Fruit fly (Drosophila melanogaster) S2 (cell line): ENCODE data around the gene Gcat.

ENCODE experiments used
- CG8478 ChIP-seq: fragments of >200 bp; optimal IDR thresholded peaks from 2 replicates; lab custom pipeline; 2018
- CTCF ChIP-seq, 2 experiments: fragments of >200 bp; optimal IDR thresholded peaks; 2 replicates each; lab custom pipeline; 2018

Gcat gene

DNA sequence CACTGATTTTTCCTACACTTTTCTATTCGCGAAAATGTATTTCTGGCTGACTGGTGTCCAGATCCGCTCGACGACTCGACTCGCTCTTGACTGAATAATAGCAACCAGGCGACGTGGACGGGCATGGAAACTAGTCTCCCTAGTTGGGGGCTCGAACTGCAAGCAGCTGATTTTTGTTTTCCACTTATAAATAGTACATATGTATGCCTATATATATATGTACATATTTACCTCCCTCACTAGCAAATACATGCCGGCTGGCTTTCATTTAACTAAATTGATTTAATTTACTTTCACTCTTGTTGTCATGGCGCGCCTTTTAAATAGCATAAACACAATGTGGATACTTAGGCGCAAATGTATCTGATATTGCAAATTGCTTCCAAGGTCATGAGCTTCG is at the start of gene Gcat:
Gcat (minus strand) TSS at position 101 of the 400 bp plus-strand sequence.
- TF ChIP-seq CTCF (optimal IDR thresholded peaks at IDR 0.05; lab: Kevin White, UChicago) (no peak), CG8478 (lab: Kevin White, UChicago) (no peak)

DNA sequence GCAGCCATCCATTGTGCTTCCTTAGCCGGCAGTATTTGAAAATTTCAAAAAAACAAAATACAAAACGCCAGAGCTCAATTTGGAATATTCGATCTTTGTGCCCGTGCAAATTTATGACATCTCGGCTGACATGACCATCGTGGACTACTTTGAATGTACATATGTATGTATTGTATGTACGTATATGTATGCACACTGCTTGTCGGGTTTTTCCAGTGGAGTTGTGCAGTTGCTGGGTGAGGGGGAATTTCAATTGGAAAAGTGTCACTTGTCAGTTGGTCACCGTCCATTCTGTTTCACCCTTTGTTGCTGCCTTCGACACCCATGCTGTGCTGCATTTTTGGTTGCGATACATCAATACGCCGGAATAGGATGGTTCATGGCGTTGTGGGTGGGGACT is 47.0 kb upstream of the Gcat start, which contains the start of gene CG12521:
CG12521 (minus strand) TSS at position 101 of the 400 bp plus-strand sequence.
- TF ChIP-seq CTCF (optimal IDR thresholded peaks at IDR 0.05; lab: Kevin White, UChicago) = no peak
- TF ChIP-seq CG8478 (lab: Kevin White, UChicago) = no peak

DNA sequence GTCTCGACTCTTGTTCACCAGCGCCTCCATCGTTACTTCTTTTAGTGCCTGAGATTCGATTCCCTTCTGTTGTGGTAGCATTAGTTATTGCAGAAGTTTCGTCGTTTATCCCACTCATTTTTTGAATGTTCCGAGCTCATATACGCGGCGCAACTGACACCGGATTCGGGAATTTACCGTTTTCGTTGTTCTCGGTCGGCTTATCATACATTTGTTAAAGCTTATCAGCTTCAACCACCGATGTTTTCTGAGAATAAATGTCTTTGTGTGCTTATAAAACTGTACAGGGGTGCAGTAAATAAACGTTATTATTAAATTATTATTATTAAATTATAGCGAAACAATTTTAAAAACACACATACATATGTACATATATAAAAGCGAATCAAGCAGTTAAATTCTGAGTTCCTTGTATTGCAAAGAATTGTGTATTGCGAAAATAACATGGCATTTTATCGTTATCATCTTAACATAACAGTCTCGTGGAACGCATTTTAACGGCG is 36.0 kb upstream of the Gcat start, which contains the start of gene CG43064:
CG43064 (minus strand) TSS at position 147 of the 503 bp plus-strand sequence.
- TF ChIP-seq CG8478 (lab: Kevin White, UChicago) (no peak), CTCF (optimal IDR thresholded peaks at IDR 0.05; lab: Kevin White, UChicago) (no peak)

DNA sequence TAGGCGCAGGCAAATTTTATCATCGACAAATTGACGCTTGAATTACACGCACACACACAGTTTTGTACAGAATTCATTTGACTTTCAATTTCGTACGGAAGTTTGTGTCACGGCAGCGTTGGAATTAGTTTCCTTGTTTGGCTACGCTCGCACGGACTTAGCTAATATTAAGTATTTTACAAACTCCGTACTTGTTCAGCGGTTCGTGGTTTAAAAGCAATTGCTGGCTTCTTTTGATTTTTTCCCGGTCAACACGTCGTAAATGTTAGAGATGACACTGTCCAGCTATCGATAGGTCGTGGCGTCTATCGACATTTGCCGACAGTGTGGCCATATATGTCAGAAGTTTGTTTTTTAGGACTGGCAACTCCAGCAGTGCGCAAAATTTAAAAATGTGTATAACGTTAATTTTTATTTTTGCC is 32.6 kb upstream of the Gcat start, which contains the start of gene CycA:
CycA (minus strand) TSS at position 283 of the 422 bp plus-strand sequence.
- TF ChIP-seq CG8478 (lab: Kevin White, UChicago) = no peak
- peak; percentile 25 to 49 for TF ChIP-seq CTCF (optimal IDR thresholded peaks at IDR 0.05; lab: Kevin White, UChicago)

DNA sequence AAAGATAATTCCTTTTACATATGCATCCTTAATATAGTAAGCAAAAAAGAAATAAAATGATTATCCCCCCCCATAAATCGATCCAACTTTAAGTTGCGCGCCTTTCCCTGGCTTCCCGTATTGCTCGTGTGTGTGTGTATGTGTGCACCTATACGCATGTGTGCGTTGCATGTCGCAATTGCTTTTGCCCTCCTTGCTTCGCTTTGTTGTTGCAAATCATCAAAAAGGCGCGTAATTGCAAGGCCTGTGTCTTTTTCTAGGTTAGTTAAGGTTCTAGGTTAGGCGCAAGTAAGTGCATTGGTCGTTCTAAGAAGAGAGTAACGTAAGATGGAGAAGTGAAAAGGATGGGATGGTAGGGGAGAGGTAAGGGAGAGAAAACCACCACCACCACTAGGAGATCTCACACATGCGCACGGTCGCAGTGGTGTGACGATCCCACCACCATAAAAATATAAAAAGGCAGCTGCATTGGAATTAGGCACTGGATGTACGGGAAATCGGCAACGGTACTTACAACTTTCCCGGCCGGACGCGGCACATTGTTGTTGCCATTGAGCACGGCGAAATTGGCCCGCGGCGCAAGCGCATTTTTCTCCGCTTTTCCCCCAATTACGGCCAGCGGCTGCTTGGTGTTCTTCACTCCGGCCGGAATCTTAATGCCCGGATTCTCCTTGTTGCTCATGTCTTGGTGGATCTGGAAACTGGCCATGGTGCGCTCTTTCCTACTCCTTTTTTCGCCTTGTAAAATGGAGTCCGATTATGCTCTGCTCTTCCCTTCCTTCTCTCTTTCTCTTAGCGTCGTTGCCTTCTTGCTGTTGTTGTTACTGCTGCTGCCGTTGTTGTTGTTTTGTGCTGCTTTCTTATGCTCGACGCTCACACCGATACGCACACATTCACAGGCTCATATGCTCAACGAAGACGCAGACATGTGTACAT is 32.0 kb upstream of the Gcat start:
- TF ChIP-seq CG8478 (lab: Kevin White, UChicago) (no peak), CTCF (optimal IDR thresholded peaks at IDR 0.05; lab: Kevin White, UChicago) (no peak)

DNA sequence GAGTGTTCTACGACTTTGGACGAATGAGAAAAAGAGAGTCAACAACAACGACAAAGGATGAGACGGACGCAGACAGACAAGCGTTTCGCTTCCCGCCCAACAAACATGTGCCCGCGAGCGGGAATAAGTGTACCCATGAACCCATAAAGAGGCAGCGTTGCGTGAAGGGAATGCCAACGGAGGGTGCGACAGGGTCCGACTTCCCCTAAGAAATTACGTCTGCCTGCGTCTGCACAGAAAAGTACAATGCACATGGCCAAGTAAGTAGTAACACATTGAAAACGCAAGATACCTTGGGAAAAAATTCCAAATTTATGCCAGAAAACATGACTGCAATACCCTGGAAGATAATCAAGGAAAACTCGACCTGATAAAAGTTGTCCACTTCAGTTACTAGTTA is 30.5 kb upstream of the Gcat start:
- TF ChIP-seq CG8478 (lab: Kevin White, UChicago) (no peak), CTCF (optimal IDR thresholded peaks at IDR 0.05; lab: Kevin White, UChicago) (no peak)

DNA sequence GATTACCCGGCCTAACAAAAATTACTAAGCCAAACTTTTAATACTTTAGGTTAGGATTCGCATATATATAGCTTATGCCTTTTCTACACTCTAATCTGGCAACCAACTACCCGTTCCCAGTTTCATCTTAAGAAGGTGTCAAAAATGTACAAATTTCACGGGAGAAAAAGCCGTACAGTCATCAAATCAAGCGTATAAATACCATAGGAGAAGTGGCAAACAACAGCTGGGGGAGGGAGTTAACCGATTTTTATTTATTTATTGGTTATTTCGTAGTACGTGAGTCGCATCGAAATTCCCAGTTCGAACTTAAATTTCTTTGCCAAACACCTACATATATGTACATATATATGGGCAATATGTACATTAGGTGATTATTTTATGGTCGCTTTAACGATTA is 28.1 kb upstream of the Gcat start, which contains the start of gene CG7264:
CG7264 (plus strand) TSS at position 301 of the 400 bp plus-strand sequence.
- TF ChIP-seq CG8478 (lab: Kevin White, UChicago) (no peak), CTCF (optimal IDR thresholded peaks at IDR 0.05; lab: Kevin White, UChicago) (no peak)

DNA sequence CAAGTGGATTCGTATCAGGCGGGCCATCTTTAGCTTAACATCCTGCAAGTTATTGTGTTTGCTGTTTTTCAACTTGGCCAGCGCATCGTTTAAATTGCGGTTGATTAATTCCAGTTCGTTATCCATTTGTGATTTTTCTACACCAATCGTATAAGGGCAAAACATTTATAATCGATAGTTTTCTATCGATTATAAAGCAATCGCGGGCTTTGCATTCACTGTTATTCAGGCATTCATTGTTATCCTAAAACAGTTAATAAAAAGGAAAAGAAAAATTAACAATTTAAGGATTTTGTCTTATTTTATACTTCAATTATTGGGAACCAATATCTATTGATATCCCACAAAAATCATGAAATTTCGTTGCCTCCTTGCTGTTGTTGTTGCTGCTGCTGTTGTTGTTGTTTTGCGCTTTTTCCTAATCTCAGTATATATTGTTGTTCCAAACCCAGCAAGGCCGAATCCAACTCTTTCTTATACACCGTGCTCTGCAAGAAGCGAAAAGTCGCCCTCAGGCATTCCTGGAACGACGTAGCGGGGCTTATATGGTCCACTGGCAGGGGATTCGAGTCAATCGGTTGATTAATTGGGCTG is 25.0 kb upstream of the Gcat start, which contains the start of gene CG32095:
CG32095 (minus strand) TSS at position 173 of the 594 bp plus-strand sequence.
- TF ChIP-seq CG8478 (lab: Kevin White, UChicago) = no peak
- no peak for TF ChIP-seq CTCF (optimal IDR thresholded peaks at IDR 0.05; lab: Kevin White, UChicago)

DNA sequence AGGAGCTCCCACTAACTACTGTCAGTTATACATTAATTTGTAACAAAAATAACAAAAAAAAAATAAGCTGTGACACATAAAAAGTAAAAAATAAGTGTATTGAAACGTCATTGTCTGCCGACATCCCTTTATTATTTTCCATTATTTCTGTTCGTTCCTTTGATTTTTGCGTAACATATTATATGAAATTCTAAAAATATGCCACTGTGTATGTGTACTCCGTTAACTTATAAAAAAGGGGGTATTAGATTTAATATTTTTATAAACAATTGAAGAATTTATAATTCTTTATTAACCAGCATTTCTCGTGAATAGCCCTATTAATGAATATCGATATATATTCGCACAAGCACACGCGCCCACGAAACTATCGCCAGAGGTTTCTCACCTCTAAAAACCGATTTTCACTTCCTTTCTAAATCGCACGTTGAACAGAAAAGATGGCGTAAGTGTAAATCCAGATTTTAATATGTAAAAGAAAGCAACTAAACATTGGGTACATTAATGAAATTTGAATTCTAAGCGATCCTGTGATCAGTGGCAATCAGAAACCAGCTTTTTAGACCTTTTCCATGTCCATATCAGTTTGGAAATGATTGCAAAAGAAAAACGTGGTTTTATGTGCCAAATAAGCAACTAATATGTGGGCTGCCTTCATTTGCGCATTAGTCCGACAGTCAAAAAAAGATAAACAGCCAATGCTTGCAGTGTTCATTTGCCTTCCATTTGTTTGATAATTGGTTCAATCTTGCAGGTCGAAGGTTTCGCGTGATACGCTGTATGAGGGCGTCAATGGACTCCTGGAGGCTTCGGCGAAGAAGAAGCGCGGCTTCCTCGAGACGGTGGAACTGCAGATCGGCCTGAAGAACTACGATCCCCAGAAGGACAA is 22.0 kb upstream of the Gcat start, which contains the start of gene RpL10Ab:
RpL10Ab (plus strand) TSS at position 406 of the 889 bp plus-strand sequence.
- TF ChIP-seq CTCF (optimal IDR thresholded peaks at IDR 0.05; lab: Kevin White, UChicago) = no peak
- TF ChIP-seq CG8478 (lab: Kevin White, UChicago) = no peak

DNA sequence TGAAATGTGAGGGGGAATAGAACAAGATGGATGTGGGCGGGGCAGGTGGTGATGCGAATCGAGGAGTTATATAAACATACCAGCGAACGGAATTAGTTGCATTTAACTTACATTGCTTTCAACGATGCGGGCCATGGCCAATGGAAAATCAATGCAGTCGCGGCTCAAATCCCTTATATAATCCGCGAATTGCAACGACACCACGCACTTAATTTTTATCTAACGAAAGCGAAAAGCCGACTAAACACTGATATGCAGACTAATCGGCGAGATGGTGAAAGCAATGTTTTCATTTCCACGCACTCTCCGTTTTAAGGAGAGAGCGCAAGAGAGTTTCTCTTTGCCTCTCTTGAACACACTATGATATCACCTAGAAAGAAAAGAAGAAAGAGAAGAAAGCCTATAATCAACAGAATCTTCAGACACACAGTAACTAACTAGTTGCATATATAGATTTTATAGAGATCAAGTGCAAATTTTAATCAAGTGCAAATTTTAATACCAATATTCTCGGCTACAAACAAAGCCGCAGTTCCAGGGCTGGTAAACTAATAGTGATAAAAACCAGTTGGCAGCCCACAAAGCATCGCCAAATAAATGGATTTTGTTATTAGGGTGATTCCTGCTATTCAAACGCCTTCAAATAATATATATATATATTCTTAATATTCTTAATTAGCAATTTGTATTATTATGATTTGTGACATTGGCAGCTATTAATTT is 21.2 kb upstream of the Gcat start, which contains the start of the genes CG11597 and CG5946:
CG11597 (minus strand) TSS at position 553 of the 723 bp plus-strand sequence.
CG5946 (minus strand) TSS at position 553 of the 723 bp plus-strand sequence.
- TF ChIP-seq CTCF (optimal IDR thresholded peaks at IDR 0.05; lab: Kevin White, UChicago) (no peak), CG8478 (lab: Kevin White, UChicago) (no peak)

DNA sequence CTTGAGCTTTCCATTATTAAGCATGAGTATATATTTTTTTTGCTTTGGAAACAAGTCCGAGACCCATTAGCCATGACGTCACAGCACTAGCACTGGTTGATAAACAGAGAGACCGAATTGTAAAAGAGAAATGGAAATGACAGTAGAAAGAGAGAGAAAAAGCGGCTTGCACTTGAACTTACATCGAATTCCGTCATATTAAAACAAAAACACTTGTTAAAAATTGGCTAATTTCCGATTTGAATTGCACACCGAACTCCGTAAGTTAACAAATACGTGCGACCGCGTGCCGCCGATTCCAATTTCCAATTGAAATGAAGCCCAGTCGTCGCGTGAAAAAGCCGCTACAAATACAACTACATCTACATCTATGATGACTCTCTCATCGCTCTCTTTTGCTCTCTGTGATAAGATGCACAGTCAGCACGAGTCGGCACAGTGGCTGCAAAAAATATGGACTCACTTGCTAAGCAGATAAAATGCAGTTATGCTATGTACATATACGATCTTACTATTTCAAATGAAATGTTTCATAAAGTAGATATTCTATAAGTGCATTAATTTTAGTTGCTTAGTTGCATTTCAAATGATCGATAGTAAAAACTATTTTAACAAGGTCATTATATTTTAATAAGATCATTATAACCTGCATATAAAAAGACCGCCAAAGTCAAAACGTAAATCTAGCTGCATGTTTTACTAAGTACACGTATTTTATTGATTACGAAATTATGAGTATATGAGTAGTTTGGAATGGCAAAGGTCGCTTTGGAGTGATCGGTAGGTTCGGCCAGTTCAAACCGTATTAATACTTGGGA is 19.2 kb upstream of the Gcat start:
- TF ChIP-seq CG8478 (lab: Kevin White, UChicago) (no peak), CTCF (optimal IDR thresholded peaks at IDR 0.05; lab: Kevin White, UChicago) (no peak)

DNA sequence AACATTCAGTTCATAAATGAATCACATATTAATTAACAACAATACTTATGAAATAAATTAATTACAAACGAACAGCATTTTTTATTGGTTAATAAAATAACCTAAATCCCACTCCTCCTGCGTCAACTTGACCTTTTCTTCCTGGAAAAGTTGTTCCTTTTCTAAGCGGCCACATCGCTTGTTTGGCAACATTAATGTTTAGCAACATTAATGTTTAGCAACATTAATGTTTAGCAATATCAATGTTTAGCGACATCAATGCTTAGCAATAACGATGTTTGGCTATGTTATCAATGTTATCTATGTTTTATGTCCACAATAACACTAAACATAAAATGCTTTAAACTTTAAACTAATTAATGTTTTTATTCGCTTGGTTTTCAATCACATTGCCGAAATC is 16.0 kb upstream of the Gcat start:
- TF ChIP-seq CG8478 (lab: Kevin White, UChicago) = no peak
- TF ChIP-seq CTCF (optimal IDR thresholded peaks at IDR 0.05; lab: Kevin White, UChicago) = no peak
